Worm (Caenorhabditis elegans): ENCODE measurements around the gene sart-3.
"Not testable (repeated sequence)": the region's sequence is repeated elsewhere in the genome, so short reads cannot be mapped to it uniquely, and the experiment has no call there.

DNA sequence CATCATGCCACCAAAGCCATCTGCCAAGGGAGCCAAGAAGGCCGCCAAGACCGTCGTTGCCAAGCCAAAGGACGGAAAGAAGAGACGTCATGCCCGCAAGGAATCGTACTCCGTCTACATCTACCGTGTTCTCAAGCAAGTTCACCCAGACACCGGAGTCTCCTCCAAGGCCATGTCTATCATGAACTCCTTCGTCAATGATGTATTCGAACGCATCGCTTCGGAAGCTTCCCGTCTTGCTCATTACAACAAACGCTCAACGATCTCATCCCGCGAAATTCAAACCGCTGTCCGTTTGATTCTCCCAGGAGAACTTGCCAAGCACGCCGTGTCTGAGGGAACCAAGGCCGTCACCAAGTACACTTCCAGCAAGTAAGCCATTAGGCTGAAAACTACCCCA lies 8.0 kb downstream of the sart-3 start, which contains the start of gene his-48:
- TF ChIP-seq swsn-7, mdl-1, skn-1, fos-1, ztf-4, aha-1, snpc-4, nhr-237, lin-15B, elt-3 (tag; optimal IDR thresholded peaks at IDR 0.05): not testable (repeated sequence)

Data from whole organism, L1 larva.